Worm (Caenorhabditis elegans) whole organism, L4/young adult: Measurements from ENCODE around the gene gcy-36.

ENCODE experiments used
- W03F9.2 ChIP-seq: fragments of 150-350 bp; optimal IDR thresholded peaks from 2 replicates; lab custom pipeline; 2014; ENCODE audit warnings: missing biosample characterization, missing genetic modification characterization
- dao-5 ChIP-seq: sonication (generic microtip); optimal IDR thresholded peaks from 2 replicates; lab custom pipeline; 2016; ENCODE audit warnings: missing genotype, missing genetic modification characterization, moderate library complexity, missing compliant biosample characterization
- him-1 ChIP-seq: sonication (generic microtip); optimal IDR thresholded peaks from 2 replicates; lab custom pipeline; 2016; ENCODE audit warnings: missing genotype, missing genetic modification reagents, missing genetic modification characterization, missing compliant biosample characterization

gcy-36 gene

ce11 chrX:15478717-15479116, at the start of gene gcy-36:
TSS of gene gcy-36 (plus strand) at chrX:15479017.
- no peak for TF ChIP-seq him-1 (tag; lab: Kevin White, UChicago)
- TF ChIP-seq dao-5 = no peak
- TF ChIP-seq W03F9.2 = no peak

- no peak for TF ChIP-seq W03F9.2
- no peak for TF ChIP-seq him-1 (tag; lab: Kevin White, UChicago)
- TF ChIP-seq dao-5 = no peak
Measured at ce11 chrX:15430983-15431382, 47.8 kb upstream of the gcy-36 start, which contains the start of gene blos-8. TSS of gene blos-8 (minus strand) at chrX:15431198.

DNA sequence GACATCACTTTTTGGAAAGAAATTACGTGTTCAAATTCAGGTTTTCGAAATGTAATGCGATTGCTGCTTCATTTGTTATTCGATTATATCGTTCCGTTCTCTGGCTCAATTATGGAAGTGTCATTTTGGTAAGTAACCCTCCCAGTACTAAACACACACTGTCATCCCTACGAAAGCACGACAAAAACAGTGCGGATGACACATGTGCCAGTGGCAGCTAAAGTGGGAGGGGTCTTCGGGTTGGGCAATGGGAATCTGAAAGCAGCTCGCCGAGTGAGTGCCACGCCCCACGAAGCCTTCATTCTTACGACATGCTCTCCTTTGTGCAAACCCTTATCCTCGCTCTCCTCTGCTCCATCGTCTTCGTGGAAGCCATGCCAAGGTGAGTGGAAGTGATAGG, 45.3 kb upstream of the gcy-36 start, which contains the start of gene flp-32:
Gene flp-32, plus strand, starts transcription at position 301 of the 400 bp plus-strand sequence.
- TF ChIP-seq dao-5 (no peak), W03F9.2 (no peak), him-1 (tag; lab: Kevin White, UChicago) (no peak)

DNA sequence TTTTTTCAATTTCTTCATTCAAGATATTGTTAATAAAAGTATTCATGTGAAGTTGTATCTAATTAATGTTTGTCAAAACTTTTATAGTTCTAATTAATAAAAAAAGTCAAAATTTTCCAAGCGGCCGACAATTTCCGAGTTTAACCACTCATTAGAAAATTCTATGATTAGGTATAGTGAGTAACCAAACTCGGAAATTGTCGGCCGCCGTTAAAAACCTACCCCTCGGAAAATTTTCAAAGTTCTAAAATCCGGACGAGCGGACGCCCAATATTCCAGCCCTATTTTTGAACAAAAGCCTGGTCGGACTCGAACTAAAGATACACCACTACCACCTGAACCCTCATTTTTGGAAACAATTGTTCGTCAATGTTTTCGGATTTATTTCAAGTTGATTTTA, 43.9 kb upstream of the gcy-36 start:
- TF ChIP-seq him-1 (tag; lab: Kevin White, UChicago) (no peak), dao-5 (no peak), W03F9.2 (no peak)

- TF ChIP-seq W03F9.2 (no peak), dao-5 (no peak)
Measured at ce11 chrX:15438768-15439167, 40.0 kb upstream of the gcy-36 start.

- TF ChIP-seq dao-5 (no peak), W03F9.2 (no peak), him-1 (tag; lab: Kevin White, UChicago) (no peak)
Measured at ce11 chrX:15440744-15441685, 37.8 kb upstream of the gcy-36 start, which contains the start of gene mocs-1. TSS of gene mocs-1 (minus strand) at chrX:15440794.

ce11 chrX:15441686-15442067, 37.1 kb upstream of the gcy-36 start, which contains the start of gene nkat-3:
TSS of gene nkat-3 (plus strand) at chrX:15441731.
- TF ChIP-seq dao-5 (no peak), him-1 (tag; lab: Kevin White, UChicago) (no peak), W03F9.2 (no peak)

- TF ChIP-seq him-1 (tag; lab: Kevin White, UChicago) (no peak), W03F9.2 (no peak), dao-5 (no peak)
Measured at ce11 chrX:15446292-15446794, 32.5 kb upstream of the gcy-36 start, which contains the start of gene R03A10.5. TSS of gene R03A10.5 (plus strand) at chrX:15446722.

ce11 chrX:15465050-15465449, 13.8 kb upstream of the gcy-36 start:
- TF ChIP-seq W03F9.2 = no peak
- no peak for TF ChIP-seq dao-5
- TF ChIP-seq him-1 (tag; lab: Kevin White, UChicago) = no peak

DNA sequence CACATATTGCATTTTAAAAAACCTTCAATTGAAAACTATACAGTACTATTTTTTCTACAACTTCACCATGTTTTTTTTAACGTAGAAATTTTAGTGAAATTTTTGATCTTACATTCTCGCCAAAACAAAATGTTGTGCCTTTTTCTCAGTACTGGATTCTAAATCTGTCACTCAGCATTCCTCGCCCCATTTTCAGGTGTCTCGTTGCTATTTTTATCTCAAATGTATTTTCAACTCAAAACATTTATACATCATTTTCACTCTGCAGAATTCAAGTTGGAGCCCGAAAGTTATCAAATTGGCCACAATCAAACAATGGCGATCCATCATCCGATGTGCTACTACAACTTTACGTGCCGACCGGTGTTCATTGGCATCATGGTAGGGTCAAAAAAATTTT, 12.8 kb upstream of the gcy-36 start, which contains the start of gene sprr-1:
Gene sprr-1, plus strand, starts transcription at position 269 of the 400 bp plus-strand sequence.
- TF ChIP-seq W03F9.2 (no peak), dao-5 (no peak), him-1 (tag; lab: Kevin White, UChicago) (no peak)

DNA sequence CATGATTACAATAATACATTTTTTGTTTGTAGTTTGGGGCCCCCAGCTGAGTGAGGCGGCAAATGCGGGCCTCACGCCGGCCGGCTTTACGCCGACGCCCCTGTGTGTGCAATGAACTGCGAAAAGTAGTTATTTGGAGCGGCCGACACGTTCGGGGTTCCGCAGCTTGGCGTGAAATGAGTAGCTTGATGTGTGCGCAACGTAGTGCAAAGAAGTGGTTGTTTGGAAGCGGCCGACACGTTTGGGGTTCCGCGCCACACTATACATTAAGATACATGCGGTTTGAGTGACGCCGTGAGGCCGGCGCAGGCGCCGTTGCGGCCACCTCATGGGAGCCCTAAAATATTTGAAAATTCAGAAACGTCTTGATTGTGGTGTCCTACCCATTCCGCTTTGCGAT, 10.2 kb upstream of the gcy-36 start:
- no peak for TF ChIP-seq dao-5
- TF ChIP-seq him-1 (tag; lab: Kevin White, UChicago) = no peak
- no peak for TF ChIP-seq W03F9.2

ce11 chrX:15469957-15470548, 8.8 kb upstream of the gcy-36 start:
- no peak for TF ChIP-seq him-1 (tag; lab: Kevin White, UChicago)
- TF ChIP-seq dao-5 = no peak
- TF ChIP-seq W03F9.2 = no peak

ce11 chrX:15477309-15477708, 1.5 kb upstream of the gcy-36 start, which contains the start of gene exc-1:
TSS of gene exc-1 (minus strand) at chrX:15477409.
- TF ChIP-seq him-1 (tag; lab: Kevin White, UChicago) (no peak), W03F9.2 (no peak), dao-5 (no peak)

- TF ChIP-seq dao-5 (no peak), W03F9.2 (no peak), him-1 (tag; lab: Kevin White, UChicago) (no peak)
Measured at ce11 chrX:15485262-15485661, 6.4 kb downstream of the gcy-36 start.

ce11 chrX:15487162-15487561, 8.3 kb downstream of the gcy-36 start:
- TF ChIP-seq W03F9.2 (no peak), dao-5 (no peak), him-1 (tag; lab: Kevin White, UChicago) (no peak)
